Fruit fly (Drosophila melanogaster): ENCODE data around the gene CG17163.

CG17163 gene

dm6 chrX:23082407-23082905 is at the start of gene CG17163, which contains the start of gene CG17168:
Gene CG17163 (minus strand): TSS chrX:23082709.
Gene CG17168 (plus strand): TSS chrX:23082738.
- TF ChIP-seq Rel (GFP tag; optimal IDR thresholded peaks at IDR 0.05) (no peak), Rel (tag; optimal IDR thresholded peaks at IDR 0.05) (peak; percentile 46), ey (GFP tag; optimal IDR thresholded peaks at IDR 0.05) (no peak)

- TF ChIP-seq woc (GFP tag; optimal IDR thresholded peaks at IDR 0.05) (peak; percentile 42), foxo (GFP tag; optimal IDR thresholded peaks at IDR 0.05) (no peak), h (GFP tag; optimal IDR thresholded peaks at IDR 0.05) (peak; percentile 14), sage (GFP tag; optimal IDR thresholded peaks at IDR 0.05) (no peak), br (GFP tag; optimal IDR thresholded peaks at IDR 0.05) (no peak), pan (optimal IDR thresholded peaks at IDR 0.05) (no peak), Sp1 (GFP tag; optimal IDR thresholded peaks at IDR 0.05) (no peak), Hnf4 (GFP tag; optimal IDR thresholded peaks at IDR 0.05) (peak; percentile 35), CrebA (GFP tag; optimal IDR thresholded peaks at IDR 0.05; ENCODE audit: borderline replicate concordance) (no peak), brk (GFP tag; optimal IDR thresholded peaks at IDR 0.05) (peak; percentile 1), dsf (GFP tag; optimal IDR thresholded peaks at IDR 0.05; ENCODE audit: borderline replicate concordance) (no peak), HLH106 (tag; optimal IDR thresholded peaks at IDR 0.05) (peak; percentile 21), rgr (GFP tag; optimal IDR thresholded peaks at IDR 0.05) (peak; percentile 17), dmrt93B (GFP tag; optimal IDR thresholded peaks at IDR 0.05) (no peak), tai (GFP tag; optimal IDR thresholded peaks at IDR 0.05) (peak; percentile 11), Hr83 (GFP tag; optimal IDR thresholded peaks at IDR 0.05; ENCODE audit: poor library complexity, severe bottlenecking) (no peak), jim (GFP tag; optimal IDR thresholded peaks at IDR 0.05) (no peak), GATAd (GFP tag; optimal IDR thresholded peaks at IDR 0.05) (no peak), Dif (GFP tag; optimal IDR thresholded peaks at IDR 0.05; ENCODE audit: partially characterized antibody) (no peak), Mio (GFP tag; optimal IDR thresholded peaks at IDR 0.05) (no peak), Abd-B (GFP tag; optimal IDR thresholded peaks at IDR 0.05) (no peak)
Observed at dm6 chrX:23105692-23106091, 23.2 kb upstream of the CG17163 start, which contains the start of gene ATbp. Gene ATbp (plus strand): TSS chrX:23106003.

dm6 chrX:23097250-23097649 is 14.7 kb upstream of the CG17163 start:
- no peak for TF ChIP-seq tai (GFP tag; optimal IDR thresholded peaks at IDR 0.05)
- TF ChIP-seq dsf (GFP tag; optimal IDR thresholded peaks at IDR 0.05; ENCODE audit: borderline replicate concordance) = no peak
- TF ChIP-seq Hnf4 (GFP tag; optimal IDR thresholded peaks at IDR 0.05) = no peak
- peak; percentile 43 for TF ChIP-seq N (GFP tag; optimal IDR thresholded peaks at IDR 0.05)
- TF ChIP-seq Sp1 (GFP tag; optimal IDR thresholded peaks at IDR 0.05) = no peak
- no peak for TF ChIP-seq Rel (GFP tag; optimal IDR thresholded peaks at IDR 0.05)
- TF ChIP-seq Rel (tag; optimal IDR thresholded peaks at IDR 0.05) = no peak
- TF ChIP-seq rgr (GFP tag; optimal IDR thresholded peaks at IDR 0.05) = no peak

- TF ChIP-seq foxo (GFP tag; optimal IDR thresholded peaks at IDR 0.05) (no peak), Myc (optimal IDR thresholded peaks at IDR 0.05) (no peak), Dfd (GFP tag; optimal IDR thresholded peaks at IDR 0.05) (peak; percentile 38)
Observed at dm6 chrX:23096818-23097129, 14.3 kb upstream of the CG17163 start.

- TF ChIP-seq psq (GFP tag; optimal IDR thresholded peaks at IDR 0.05) = no peak
- TF ChIP-seq Jra (GFP tag; optimal IDR thresholded peaks at IDR 0.05) = no peak
- no peak for TF ChIP-seq usp (GFP tag; optimal IDR thresholded peaks at IDR 0.05)
- TF ChIP-seq br (GFP tag; optimal IDR thresholded peaks at IDR 0.05) = no peak
- TF ChIP-seq woc (GFP tag; optimal IDR thresholded peaks at IDR 0.05) = no peak
Observed at dm6 chrX:23096117-23096817, 13.8 kb upstream of the CG17163 start, which contains the start of gene CG17162. Gene CG17162 (minus strand): TSS chrX:23096735.

- TF ChIP-seq sv (GFP tag; optimal IDR thresholded peaks at IDR 0.05) = no peak
- TF ChIP-seq Hr78 (GFP tag; optimal IDR thresholded peaks at IDR 0.05) = no peak
- TF ChIP-seq Dfd (GFP tag; optimal IDR thresholded peaks at IDR 0.05) = no peak
- no peak for TF ChIP-seq sage (GFP tag; optimal IDR thresholded peaks at IDR 0.05)
- TF ChIP-seq dmrt93B (GFP tag; optimal IDR thresholded peaks at IDR 0.05) = no peak
- no peak for TF ChIP-seq lola (GFP tag; optimal IDR thresholded peaks at IDR 0.05)
- TF ChIP-seq Myc (optimal IDR thresholded peaks at IDR 0.05) = no peak
- no peak for TF ChIP-seq N (GFP tag; optimal IDR thresholded peaks at IDR 0.05)
Observed at dm6 chrX:23092531-23092930, 10.0 kb upstream of the CG17163 start, which contains the start of gene CG17159. Gene CG17159 (minus strand): TSS chrX:23092631.

Measured in whole organism, wandering third instar larva.